Worm (Caenorhabditis elegans): ENCODE measurements around the gene B0024.15.

DNA sequence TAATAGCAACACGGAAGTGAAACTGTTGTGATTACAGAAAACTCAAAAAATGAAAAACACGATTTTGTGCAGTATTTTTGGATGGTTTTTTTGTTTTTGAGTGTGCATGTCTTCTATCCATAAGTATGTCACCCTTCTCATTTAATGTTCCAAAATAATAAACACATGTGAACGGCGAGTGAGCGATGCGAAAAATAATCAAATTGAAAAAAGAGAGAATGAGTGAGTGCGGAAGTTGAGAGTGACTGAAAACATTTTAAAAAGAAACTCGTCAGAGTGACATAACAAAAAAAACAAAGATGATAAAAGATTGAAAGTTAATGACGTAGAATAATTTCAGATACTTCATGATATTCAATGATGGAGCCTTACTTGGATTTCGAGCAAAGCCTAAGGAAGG is 40.3 kb upstream of the B0024.15 start:
- TF ChIP-seq ceh-2 (tag; optimal IDR thresholded peaks at IDR 0.05) (no peak), nhr-11 (tag; optimal IDR thresholded peaks at IDR 0.05) (no peak), ceh-9 (tag; optimal IDR thresholded peaks at IDR 0.05) (no peak), lin-11 (tag; optimal IDR thresholded peaks at IDR 0.05) (no peak), tbx-2 (tag; optimal IDR thresholded peaks at IDR 0.05) (no peak), ets-4 (tag; optimal IDR thresholded peaks at IDR 0.05) (no peak)

Data from whole organism, late embryonic.